Fruit fly (Drosophila melanogaster): Measurements from ENCODE around the gene CG10984.

- TF ChIP-seq cic (GFP tag; optimal IDR thresholded peaks at IDR 0.05): no peak
- no peak for TF ChIP-seq kay (GFP tag; ENCODE audit: borderline replicate concordance)
- no peak for TF ChIP-seq CG1620 (GFP tag; optimal IDR thresholded peaks at IDR 0.05)
These were observed at the start of gene CG10984, which contains the start of gene Klc for dm6 chr3L:12749567-12750535.

All from whole organism, adult.